Worm (Caenorhabditis elegans) whole organism, L4 larva: ENCODE results near the gene acdh-8.

Source experiments
- F37D6.2 ChIP-seq: sonication (generic microtip); optimal IDR thresholded peaks from 2 replicates; lab custom pipeline; 2016; ENCODE audit warnings: mild to moderate bottlenecking, missing genetic modification characterization, missing compliant biosample characterization
- F44E2.7 ChIP-seq: fragments of 200-800 bp; sonication (Bioruptor generic); IDR thresholded peaks from 2 replicates; pipeline ENCODE4 v2.1.2; 2022; ENCODE audit warnings: missing genetic modification characterization, missing compliant biosample characterization
- R02D3.7 ChIP-seq: fragments of 150-350 bp; sonication (generic microtip); optimal IDR thresholded peaks from 3 replicates; lab custom pipeline; 2014; ENCODE audit warnings: missing biosample characterization, missing genetic modification characterization
- T26A8.4 ChIP-seq: fragments of 200-800 bp; sonication (Bioruptor generic); IDR thresholded peaks from 2 replicates; pipeline ENCODE4 v1.3.6; 2022; ENCODE audit warnings: missing genetic modification characterization, missing compliant biosample characterization
- Y48G9A.11 ChIP-seq: fragments of 200-800 bp; sonication (Bioruptor generic); IDR thresholded peaks from 2 replicates; pipeline ENCODE4 v1.3.6; 2022; ENCODE audit warnings: missing genetic modification reagents, missing genetic modification characterization, missing compliant biosample characterization
- Y75B8A.6 ChIP-seq: fragments of 200-800 bp; sonication (Bioruptor generic); IDR thresholded peaks from 2 replicates; pipeline ENCODE4 v1.3.6; 2022; ENCODE audit warnings: missing genetic modification reagents, missing genetic modification characterization, missing compliant biosample characterization
- ZK546.5 ChIP-seq, 2 experiments: sonication (generic microtip); optimal IDR thresholded peaks; 2 replicates each; lab custom pipeline; 2017; ENCODE audit warnings: missing biosample characterization in 2 of 2, missing genetic modification characterization in 2 of 2
- aha-1 ChIP-seq: fragments of 150-350 bp; peaks from one replicate; lab custom pipeline; 2014; ENCODE audit warnings: missing biosample characterization, missing genetic modification characterization
- ama-1 ChIP-seq: fragments of 150-350 bp; optimal IDR thresholded peaks from 2 replicates; lab custom pipeline; 2014; ENCODE audit warnings: inconsistent platforms, mixed read lengths
- arid-1 ChIP-seq: fragments of 200-800 bp; sonication (Bioruptor generic); conservative IDR thresholded peaks from 2 replicates; pipeline ENCODE4 v1.3.6; 2022; ENCODE audit warnings: missing genetic modification reagents, missing genetic modification characterization, missing compliant biosample characterization
- ceh-62 ChIP-seq: sonication (generic microtip); optimal IDR thresholded peaks from 2 replicates; lab custom pipeline; 2017; ENCODE audit warnings: missing biosample characterization, missing genetic modification characterization
- daf-16 ChIP-seq, 3 experiments: sonication (generic microtip); optimal IDR thresholded peaks; 2 replicates each; lab custom pipeline; 2016 to 2017; ENCODE audit warnings: missing genetic modification characterization in 3 of 3, missing genetic modification reagents in 3 of 3, mild to moderate bottlenecking in 2 of 3, missing compliant biosample characterization in 2 of 3, missing biosample characterization in 1 of 3, moderate library complexity in 1 of 3
- daf-19 ChIP-seq: fragments of 200-800 bp; sonication (Bioruptor generic); conservative IDR thresholded peaks from 2 replicates; pipeline ENCODE4 v1.3.6; 2022; ENCODE audit warnings: missing genetic modification characterization, missing compliant biosample characterization
- daf-8 ChIP-seq: fragments of 200-800 bp; sonication (Bioruptor generic); IDR thresholded peaks from 2 replicates; pipeline ENCODE4 v1.3.6; 2022; ENCODE audit warnings: missing genetic modification characterization, missing compliant biosample characterization
- dmd-6 ChIP-seq: fragments of 200-800 bp; sonication (Bioruptor generic); IDR thresholded peaks from 2 replicates; pipeline ENCODE4 v1.3.6; 2022; ENCODE audit warnings: missing genetic modification reagents, missing genetic modification characterization, missing compliant biosample characterization
- dve-1 ChIP-seq: sonication (generic microtip); optimal IDR thresholded peaks from 2 replicates; lab custom pipeline; 2017; ENCODE audit warnings: antibody characterized with exemption, mild to moderate bottlenecking, missing genetic modification characterization, missing compliant biosample characterization; ENCODE audit not compliant: insufficient read depth
- fkh-10 ChIP-seq: fragments of 150-350 bp; optimal IDR thresholded peaks from 2 replicates; lab custom pipeline; 2014; ENCODE audit warnings: missing biosample characterization, missing genetic modification reagents, missing genetic modification characterization
- fos-1 ChIP-seq: fragments of 150-350 bp; optimal IDR thresholded peaks from 2 replicates; lab custom pipeline; 2014; ENCODE audit warnings: missing biosample characterization, missing genetic modification characterization
- hif-1 ChIP-seq, 2 experiments: sonication (generic microtip); optimal IDR thresholded peaks; 2 replicates each; lab custom pipeline; 2016 to 2017; ENCODE audit warnings: missing compliant biosample characterization in 2 of 2, missing genetic modification characterization in 2 of 2, missing genetic modification reagents in 2 of 2, missing genotype in 2 of 2, mild to moderate bottlenecking in 1 of 2
- hlh-11 ChIP-seq: fragments of 200-800 bp; sonication (Bioruptor generic); optimal IDR thresholded peaks from 2 replicates; lab custom pipeline; 2018; ENCODE audit warnings: mild to moderate bottlenecking, missing genetic modification characterization, missing compliant biosample characterization
- hlh-30 ChIP-seq: sonication (generic microtip); optimal IDR thresholded peaks from 2 replicates; lab custom pipeline; 2017; ENCODE audit warnings: antibody characterized with exemption, mild to moderate bottlenecking, missing genetic modification characterization, missing compliant biosample characterization; ENCODE audit not compliant: insufficient read depth
- hmg-1.1 ChIP-seq: fragments of 200-800 bp; sonication (Bioruptor generic); IDR thresholded peaks from 2 replicates; pipeline ENCODE4 v1.3.6; 2022; ENCODE audit warnings: missing genetic modification reagents, missing genetic modification characterization, missing compliant biosample characterization
- jun-1 ChIP-seq: fragments of 150-350 bp; optimal IDR thresholded peaks from 2 replicates; lab custom pipeline; 2014; ENCODE audit warnings: missing biosample characterization, missing genetic modification reagents, missing genetic modification characterization
- lin-1 ChIP-seq: fragments of 200-800 bp; sonication (Bioruptor generic); IDR thresholded peaks from 2 replicates; pipeline ENCODE4 v1.3.6; 2022; ENCODE audit warnings: missing genetic modification reagents, missing genetic modification characterization, missing compliant biosample characterization
- mes-2 ChIP-seq: sonication (generic microtip); optimal IDR thresholded peaks from 2 replicates; lab custom pipeline; 2016; ENCODE audit warnings: missing genotype, mild to moderate bottlenecking, missing genetic modification characterization, missing compliant biosample characterization; ENCODE audit not compliant: poor library complexity, severe bottlenecking
- mxl-3 ChIP-seq: fragments of 200-800 bp; sonication (Bioruptor generic); optimal IDR thresholded peaks from 2 replicates; lab custom pipeline; 2018; ENCODE audit warnings: mild to moderate bottlenecking, missing genetic modification characterization, missing compliant biosample characterization
- nhr-10 ChIP-seq: fragments of 150-350 bp; optimal IDR thresholded peaks from 2 replicates; lab custom pipeline; 2014; ENCODE audit warnings: missing biosample characterization, missing genetic modification characterization
- nhr-102 ChIP-seq: sonication (generic microtip); optimal IDR thresholded peaks from 2 replicates; lab custom pipeline; 2016; ENCODE audit warnings: mild to moderate bottlenecking, missing genetic modification characterization, moderate library complexity, missing compliant biosample characterization
- nhr-11 ChIP-seq: fragments of 150-350 bp; optimal IDR thresholded peaks from 2 replicates; lab custom pipeline; 2014; ENCODE audit warnings: missing biosample characterization, missing genetic modification characterization
- nhr-28 ChIP-seq: fragments of 150-350 bp; optimal IDR thresholded peaks from 2 replicates; lab custom pipeline; 2014; ENCODE audit warnings: missing biosample characterization, missing genetic modification characterization
- nhr-41 ChIP-seq: fragments of 200-800 bp; sonication (Bioruptor generic); IDR thresholded peaks from 2 replicates; pipeline ENCODE4 v1.3.6; 2022; ENCODE audit warnings: missing genetic modification reagents, missing genetic modification characterization, missing compliant biosample characterization
- nhr-48 ChIP-seq: sonication (generic microtip); optimal IDR thresholded peaks from 2 replicates; lab custom pipeline; 2016; ENCODE audit warnings: mild to moderate bottlenecking, missing genetic modification characterization, missing compliant biosample characterization
- nhr-6 ChIP-seq: fragments of 150-350 bp; optimal IDR thresholded peaks from 2 replicates; lab custom pipeline; 2014; ENCODE audit warnings: missing biosample characterization, missing genetic modification characterization
- nhr-77 ChIP-seq: fragments of 150-350 bp; optimal IDR thresholded peaks from 2 replicates; lab custom pipeline; 2014; ENCODE audit warnings: missing biosample characterization, missing genetic modification characterization
- php-3 ChIP-seq: fragments of 200-800 bp; sonication (Bioruptor generic); IDR thresholded peaks from 2 replicates; pipeline ENCODE4 v1.3.6; 2022; ENCODE audit warnings: missing genetic modification reagents, missing genetic modification characterization, missing compliant biosample characterization
- pqm-1 ChIP-seq: sonication (generic microtip); optimal IDR thresholded peaks from 2 replicates; lab custom pipeline; 2017; ENCODE audit warnings: missing biosample characterization, missing genetic modification characterization
- sdz-12 ChIP-seq: fragments of 200-800 bp; sonication (Bioruptor generic); optimal IDR thresholded peaks from 2 replicates; lab custom pipeline; 2018; ENCODE audit warnings: mild to moderate bottlenecking, missing genetic modification characterization, missing compliant biosample characterization
- tra-1 ChIP-seq: fragments of 200-800 bp; sonication (Bioruptor generic); IDR thresholded peaks from 2 replicates; pipeline ENCODE4 v1.3.6; 2022; ENCODE audit warnings: missing genetic modification reagents, missing genetic modification characterization, missing compliant biosample characterization
- unc-130 ChIP-seq: sonication (generic microtip); optimal IDR thresholded peaks from 2 replicates; lab custom pipeline; 2016; ENCODE audit warnings: missing genetic modification reagents, missing genetic modification characterization, missing compliant biosample characterization
- unc-62 ChIP-seq, 3 experiments: fragments of 150-350 bp in 1 of 3; sonication (generic microtip); optimal IDR thresholded peaks in 2 of 3; peaks in 1 of 3; 1 replicate in 1 of 3; 2 replicates in 2 of 3; lab custom pipeline; 2014 to 2017; ENCODE audit warnings: missing biosample characterization in 3 of 3, missing genetic modification characterization in 3 of 3, missing genetic modification reagents in 3 of 3, missing genotype in 1 of 3
- zfp-3 ChIP-seq: fragments of 200-800 bp; sonication (Bioruptor generic); conservative IDR thresholded peaks from 2 replicates; pipeline ENCODE4 v1.3.6; 2022; ENCODE audit warnings: missing genetic modification reagents, missing genetic modification characterization, missing compliant biosample characterization
- ztf-7 ChIP-seq: fragments of 150-350 bp; optimal IDR thresholded peaks from 2 replicates; lab custom pipeline; 2014; ENCODE audit warnings: missing biosample characterization, missing genetic modification characterization

acdh-8 gene

ce11 chrII:5748395-5748794 lies 45.9 kb upstream of the acdh-8 start (continued):
- TF ChIP-seq aha-1 (tag; lab: Kevin White, UChicago) (no peak), php-3 (GFP tag; lab: Robert Waterston, UW) (peak; percentile 28; the same call in 1 of the 2 replicates), nhr-11 (no peak), mes-2 (tag; lab: Kevin White, UChicago) (no peak), R02D3.7 (tag; lab: Kevin White, UChicago) (no peak), hlh-30 (tag; lab: Kevin White, UChicago) (no peak), unc-62 (GFP tag; optimal IDR thresholded peaks at IDR 0.05 in 1 of 2; lab: Kevin White, UChicago) (peak in 1 of 2 experiments; percentile 55), unc-62 (tag; optimal IDR thresholded peaks at IDR 0.05; lab: Kevin White, UChicago) (no peak), ztf-7 (no peak), Y48G9A.11 (no peak), hmg-1.1 (GFP tag; lab: Robert Waterston, UW) (no peak), F37D6.2 (no peak), ZK546.5 (tag; optimal IDR thresholded peaks at IDR 0.05; lab: Kevin White, UChicago) (no peak), fkh-10 (GFP tag; lab: Kevin White, UChicago) (no peak), Y75B8A.6 (no peak), hlh-11 (tag; lab: Kevin White, UChicago) (peak; percentile 85), nhr-48 (tag; lab: Kevin White, UChicago) (peak; percentile 27), nhr-41 (GFP tag; lab: Robert Waterston, UW) (no peak), dmd-6 (peak; percentile 87), daf-8 (GFP tag; lab: Robert Waterston, UW) (no peak), dve-1 (tag; lab: Kevin White, UChicago) (peak; percentile 89), daf-19 (GFP tag; lab: Robert Waterston, UW) (no peak)
- TF ChIP-seq, all 104 proteins: peak for 14

- TF ChIP-seq nhr-77 (tag; lab: Kevin White, UChicago) (peak; percentile 23), hlh-11 (tag; lab: Kevin White, UChicago) (peak; percentile 62), nhr-41 (GFP tag; lab: Robert Waterston, UW) (0 out of 2 replicates have a peak, but pooled peaks have one; percentile 48), pqm-1 (tag; lab: Kevin White, UChicago) (peak; percentile 94), arid-1 (GFP tag; lab: Robert Waterston, UW) (no peak), daf-8 (GFP tag; lab: Robert Waterston, UW) (no peak), dve-1 (tag; lab: Kevin White, UChicago) (peak; percentile 44), hif-1 (tag; optimal IDR thresholded peaks at IDR 0.05; lab: Kevin White, UChicago) (no peak), daf-16 (GFP tag; optimal IDR thresholded peaks at IDR 0.05; lab: Kevin White, UChicago) (no peak), daf-16 (tag; optimal IDR thresholded peaks at IDR 0.05; lab: Kevin White, UChicago) (peak; percentile 44), nhr-6 (tag; lab: Kevin White, UChicago) (peak; percentile 25), nhr-28 (tag; lab: Kevin White, UChicago) (peak; percentile 80), dmd-6 (peak; percentile 65)
These were observed 44.5 kb upstream of the acdh-8 start, which contains the start of gene ifb-2 for ce11 chrII:5749733-5750238. Gene ifb-2 (plus strand): TSS chrII:5750188.

ce11 chrII:5751353-5751752 lies 42.9 kb upstream of the acdh-8 start:
- TF ChIP-seq pqm-1 (tag; lab: Kevin White, UChicago) (peak; percentile 92), zfp-3 (GFP tag; lab: Robert Waterston, UW) (no peak), tra-1 (GFP tag; lab: Robert Waterston, UW) (0 out of 2 replicates have a peak, but pooled peaks have one; percentile 49), F44E2.7 (GFP tag; lab: Robert Waterston, UW) (no peak), dmd-6 (peak; percentile 72), fkh-10 (GFP tag; lab: Kevin White, UChicago) (no peak), lin-1 (GFP tag; lab: Robert Waterston, UW) (0 out of 2 replicates have a peak, but pooled peaks have one; percentile 23), dve-1 (tag; lab: Kevin White, UChicago) (peak; percentile 77), sdz-12 (GFP tag; lab: Kevin White, UChicago) (no peak), aha-1 (tag; lab: Kevin White, UChicago) (peak; percentile 17), mxl-3 (peak; percentile 17), nhr-102 (tag; lab: Kevin White, UChicago) (no peak), ceh-62 (tag; lab: Kevin White, UChicago) (no peak), nhr-28 (tag; lab: Kevin White, UChicago) (peak; percentile 85), nhr-41 (GFP tag; lab: Robert Waterston, UW) (no peak), daf-16 (GFP tag; optimal IDR thresholded peaks at IDR 0.05; lab: Kevin White, UChicago) (no peak), daf-16 (tag; optimal IDR thresholded peaks at IDR 0.05; lab: Kevin White, UChicago) (peak; percentile 79), arid-1 (GFP tag; lab: Robert Waterston, UW) (no peak), nhr-77 (tag; lab: Kevin White, UChicago) (peak; percentile 69), jun-1 (tag; lab: Kevin White, UChicago) (no peak), T26A8.4 (GFP tag; lab: Robert Waterston, UW) (no peak), unc-62 (GFP tag; optimal IDR thresholded peaks at IDR 0.05 in 1 of 2; lab: Kevin White, UChicago) (no peak), unc-62 (tag; optimal IDR thresholded peaks at IDR 0.05; lab: Kevin White, UChicago) (no peak), php-3 (GFP tag; lab: Robert Waterston, UW) (no peak; the same call in 1 of the 2 replicates), ama-1 (peak; percentile 8), mes-2 (tag; lab: Kevin White, UChicago) (peak; percentile 9), unc-130 (no peak), fos-1 (tag; lab: Kevin White, UChicago) (no peak), nhr-10 (no peak), hlh-11 (tag; lab: Kevin White, UChicago) (peak; percentile 60)
